Worm (Caenorhabditis elegans) whole organism, midembryonic: Measurements from ENCODE around the gene srh-37.

Experiments used
- T22C8.4 ChIP-seq: fragments of 200-800 bp; sonication (Bioruptor generic); IDR thresholded peaks from 2 replicates; pipeline ENCODE4 v1.3.6; 2022; ENCODE audit warnings: missing genetic modification characterization, missing compliant biosample characterization
- cog-1 ChIP-seq: sonication (generic microtip); optimal IDR thresholded peaks from 2 replicates; lab custom pipeline; 2016; ENCODE audit warnings: missing genetic modification characterization, missing compliant biosample characterization
- flt-1 ChIP-seq: fragments of 200-800 bp; sonication (Bioruptor generic); IDR thresholded peaks from 2 replicates; pipeline ENCODE4 v1.3.6; 2022; ENCODE audit warnings: missing genetic modification characterization, missing compliant biosample characterization
- klf-2 ChIP-seq: fragments of 200-800 bp; sonication (Bioruptor generic); conservative IDR thresholded peaks from 2 replicates; pipeline ENCODE4 v1.3.6; 2022; ENCODE audit warnings: missing genetic modification reagents, missing genetic modification characterization, missing compliant biosample characterization
- med-1 ChIP-seq: sonication (generic microtip); optimal IDR thresholded peaks from 2 replicates; lab custom pipeline; 2017; ENCODE audit warnings: missing genetic modification characterization, mild to moderate bottlenecking, missing compliant biosample characterization, antibody characterized with exemption, missing genetic modification reagents; ENCODE audit not compliant: insufficient read depth
- ref-1 ChIP-seq: fragments of 200-800 bp; sonication (Bioruptor generic); conservative IDR thresholded peaks from 2 replicates; pipeline ENCODE4 v1.3.6; 2022; ENCODE audit warnings: missing genetic modification reagents, missing genetic modification characterization, missing compliant biosample characterization
- tab-1 ChIP-seq: fragments of 200-800 bp; sonication (Bioruptor generic); IDR thresholded peaks from 2 replicates; pipeline ENCODE4 v1.3.6; 2022; ENCODE audit warnings: missing genetic modification characterization, missing compliant biosample characterization
- ztf-23 ChIP-seq: fragments of 200-800 bp; sonication (Bioruptor generic); IDR thresholded peaks from 2 replicates; pipeline ENCODE4 v1.3.6; 2022; ENCODE audit warnings: missing genetic modification reagents, missing genetic modification characterization, missing compliant biosample characterization
- ztf-29 ChIP-seq: fragments of 200-800 bp; sonication (Bioruptor generic); IDR thresholded peaks from 2 replicates; pipeline ENCODE4 v1.3.6; 2022; ENCODE audit warnings: missing genetic modification reagents, missing genetic modification characterization, missing compliant biosample characterization

The srh-37 gene

DNA sequence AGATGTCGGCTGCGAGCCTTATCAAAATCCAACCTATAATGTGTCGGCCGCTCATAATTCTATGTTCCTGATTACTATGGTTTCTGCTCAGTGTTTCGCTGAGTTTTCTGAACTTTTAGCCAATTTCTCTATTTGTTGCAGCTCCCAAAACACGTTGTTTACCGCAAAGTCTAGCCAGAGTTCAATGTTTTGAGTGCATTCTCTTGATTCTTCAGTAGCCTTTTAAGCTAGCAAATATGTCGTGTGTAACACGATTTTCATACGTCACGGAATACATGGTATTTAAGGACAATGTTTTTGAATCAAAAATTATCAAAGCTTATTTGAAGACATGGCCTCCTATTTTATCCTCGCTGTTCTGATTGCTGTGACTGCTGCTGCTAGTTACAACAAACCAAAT is 7.1 kb downstream of the srh-37 start, which contains the start of gene srlf-19:
Gene srlf-19, plus strand, starts transcription at position 301 of the 400 bp plus-strand sequence.
- TF ChIP-seq klf-2 (no peak), flt-1 (GFP tag; lab: Robert Waterston, UW) (no peak), ztf-29 (GFP tag; lab: Robert Waterston, UW) (no peak), ref-1 (GFP tag; lab: Robert Waterston, UW) (no peak)

- no peak for TF ChIP-seq ztf-23 (GFP tag; lab: Robert Waterston, UW)
- TF ChIP-seq ztf-29 (GFP tag; lab: Robert Waterston, UW), result no peak
- no peak for TF ChIP-seq med-1 (GFP tag; lab: Kevin White, UChicago)
- no peak for TF ChIP-seq klf-2
- no peak for TF ChIP-seq flt-1 (GFP tag; lab: Robert Waterston, UW)
- TF ChIP-seq ref-1 (GFP tag; lab: Robert Waterston, UW), result no peak
- TF ChIP-seq cog-1 (tag; lab: Kevin White, UChicago), result no peak
Observed at ce11 chrV:503728-504127, 8.6 kb downstream of the srh-37 start, which contains the start of gene srlf-35. Gene srlf-35 (plus strand): TSS chrV:504028.

DNA sequence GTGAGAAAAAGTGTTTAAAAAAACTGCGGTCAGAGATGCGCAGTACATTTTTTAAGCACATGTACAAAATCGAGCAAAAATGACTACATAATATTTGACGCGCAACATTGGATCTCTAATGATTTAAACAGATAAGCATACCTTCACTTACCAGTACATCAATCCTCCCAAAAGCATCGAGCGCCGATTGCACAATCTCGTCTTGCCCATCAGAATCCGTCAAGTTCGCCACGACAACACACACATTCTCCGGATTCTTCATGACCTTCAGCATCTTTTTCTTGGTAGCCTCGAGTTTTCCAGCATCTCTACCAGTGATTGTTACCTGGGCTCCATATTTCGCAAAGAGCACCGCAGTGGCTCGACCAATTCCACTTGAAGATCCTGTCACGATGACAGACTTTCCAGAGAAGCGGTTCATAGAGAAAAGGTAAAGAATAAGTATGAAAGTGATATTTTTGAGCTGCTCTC is 9.5 kb downstream of the srh-37 start, which contains the start of gene T01G6.10:
Gene T01G6.10, minus strand, starts transcription at position 421 of the 471 bp plus-strand sequence.
- no peak for TF ChIP-seq klf-2
- TF ChIP-seq ztf-29 (GFP tag; lab: Robert Waterston, UW), result no peak
- no peak for TF ChIP-seq flt-1 (GFP tag; lab: Robert Waterston, UW)
- TF ChIP-seq tab-1 (GFP tag; lab: Robert Waterston, UW), result no peak
- no peak for TF ChIP-seq T22C8.4 (GFP tag; lab: Robert Waterston, UW)
- no peak for TF ChIP-seq med-1 (GFP tag; lab: Kevin White, UChicago)
- TF ChIP-seq ztf-23 (GFP tag; lab: Robert Waterston, UW), result no peak
- TF ChIP-seq cog-1 (tag; lab: Kevin White, UChicago), result no peak
- no peak for TF ChIP-seq ref-1 (GFP tag; lab: Robert Waterston, UW)

ce11 chrV:501230-501629 is 11.1 kb downstream of the srh-37 start, which contains the start of gene str-256:
Gene str-256 (minus strand): TSS chrV:501330.
- TF ChIP-seq ref-1 (GFP tag; lab: Robert Waterston, UW) (no peak), T22C8.4 (GFP tag; lab: Robert Waterston, UW) (no peak), klf-2 (no peak), med-1 (GFP tag; lab: Kevin White, UChicago) (no peak), flt-1 (GFP tag; lab: Robert Waterston, UW) (no peak), tab-1 (GFP tag; lab: Robert Waterston, UW) (no peak), ztf-29 (GFP tag; lab: Robert Waterston, UW) (no peak), cog-1 (tag; lab: Kevin White, UChicago) (no peak), ztf-23 (GFP tag; lab: Robert Waterston, UW) (no peak)

DNA sequence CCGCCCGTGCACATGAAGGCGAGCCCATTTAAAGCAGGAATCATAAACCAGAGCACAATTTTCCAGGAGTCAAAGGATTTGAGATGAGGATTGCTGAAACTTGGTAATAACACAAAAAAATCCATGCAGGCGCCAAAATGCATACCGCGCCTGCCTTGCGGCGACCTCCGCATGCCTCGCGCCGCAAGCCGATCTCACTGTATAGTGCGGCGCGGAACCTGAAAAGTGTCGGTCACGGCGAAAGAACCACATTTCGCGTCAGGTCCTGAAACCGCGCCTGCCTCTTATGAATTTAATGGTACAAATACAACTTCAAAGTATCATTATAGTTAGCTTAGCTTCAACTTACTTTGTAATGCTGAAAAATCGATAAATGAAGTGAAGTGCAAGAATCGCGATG is 11.8 kb downstream of the srh-37 start:
- TF ChIP-seq klf-2 (no peak), cog-1 (tag; lab: Kevin White, UChicago) (no peak), T22C8.4 (GFP tag; lab: Robert Waterston, UW) (no peak), ztf-23 (GFP tag; lab: Robert Waterston, UW) (no peak), tab-1 (GFP tag; lab: Robert Waterston, UW) (no peak), flt-1 (GFP tag; lab: Robert Waterston, UW) (no peak), ref-1 (GFP tag; lab: Robert Waterston, UW) (no peak), ztf-29 (GFP tag; lab: Robert Waterston, UW) (no peak), med-1 (GFP tag; lab: Kevin White, UChicago) (no peak)

DNA sequence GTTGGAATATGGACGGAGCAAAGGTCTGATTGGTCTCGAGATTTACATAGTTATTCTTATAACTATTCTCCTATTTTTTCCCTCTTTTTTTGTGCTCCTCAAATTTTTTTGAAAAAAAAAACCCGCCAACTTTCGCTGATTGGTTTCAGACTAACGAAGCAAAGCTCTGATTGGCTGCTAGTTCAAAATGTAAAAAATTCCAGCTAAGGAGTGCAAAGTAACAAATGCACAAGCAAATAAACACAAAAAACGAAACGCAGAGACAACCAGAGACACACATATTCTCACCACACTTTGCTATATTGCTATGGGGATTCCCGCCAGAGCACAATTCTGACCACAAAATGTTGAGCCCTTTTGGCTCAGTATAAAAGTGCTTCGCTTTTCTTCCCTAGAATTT is 14.9 kb downstream of the srh-37 start, which contains the start of gene T01G6.1:
Gene T01G6.1, plus strand, starts transcription at position 301 of the 400 bp plus-strand sequence.
- TF ChIP-seq tab-1 (GFP tag; lab: Robert Waterston, UW) (no peak), med-1 (GFP tag; lab: Kevin White, UChicago) (no peak), ref-1 (GFP tag; lab: Robert Waterston, UW) (no peak), klf-2 (no peak), ztf-23 (GFP tag; lab: Robert Waterston, UW) (no peak), cog-1 (tag; lab: Kevin White, UChicago) (no peak), T22C8.4 (GFP tag; lab: Robert Waterston, UW) (no peak), flt-1 (GFP tag; lab: Robert Waterston, UW) (no peak), ztf-29 (GFP tag; lab: Robert Waterston, UW) (no peak)

DNA sequence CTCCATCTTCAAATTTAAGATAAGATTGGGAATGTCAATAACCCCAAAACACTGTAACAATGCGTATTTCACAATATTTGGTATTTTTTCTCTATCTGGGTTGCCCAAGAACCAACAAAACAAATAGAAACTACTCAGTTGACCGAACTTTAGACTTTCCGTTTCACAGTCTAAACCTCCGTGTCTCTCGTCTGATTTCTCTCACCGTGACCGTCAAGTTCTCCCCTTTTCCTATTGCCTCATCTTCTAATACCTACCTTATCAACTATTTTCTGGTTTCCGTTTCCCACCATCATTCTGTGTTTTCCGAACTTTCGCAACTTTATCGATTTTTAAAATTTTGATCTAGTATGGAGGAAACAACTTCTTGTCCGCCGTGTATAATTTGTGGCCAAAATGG is 18.0 kb downstream of the srh-37 start, which contains the start of gene nhr-131:
Gene nhr-131, plus strand, starts transcription at position 87 of the 400 bp plus-strand sequence.
- no peak for TF ChIP-seq med-1 (GFP tag; lab: Kevin White, UChicago)
- 0 out of 2 replicates have a peak, but pooled peaks have one; percentile 29 for TF ChIP-seq T22C8.4 (GFP tag; lab: Robert Waterston, UW)

- TF ChIP-seq ztf-23 (GFP tag; lab: Robert Waterston, UW) (no peak), tab-1 (GFP tag; lab: Robert Waterston, UW) (no peak), cog-1 (tag; lab: Kevin White, UChicago) (no peak), T22C8.4 (GFP tag; lab: Robert Waterston, UW) (no peak), ref-1 (GFP tag; lab: Robert Waterston, UW) (no peak), flt-1 (GFP tag; lab: Robert Waterston, UW) (no peak), klf-2 (no peak), ztf-29 (GFP tag; lab: Robert Waterston, UW) (no peak), med-1 (GFP tag; lab: Kevin White, UChicago) (no peak)
Observed at ce11 chrV:491432-491831, 20.9 kb downstream of the srh-37 start, which contains the start of gene str-196. Gene str-196 (plus strand): TSS chrV:491732.

DNA sequence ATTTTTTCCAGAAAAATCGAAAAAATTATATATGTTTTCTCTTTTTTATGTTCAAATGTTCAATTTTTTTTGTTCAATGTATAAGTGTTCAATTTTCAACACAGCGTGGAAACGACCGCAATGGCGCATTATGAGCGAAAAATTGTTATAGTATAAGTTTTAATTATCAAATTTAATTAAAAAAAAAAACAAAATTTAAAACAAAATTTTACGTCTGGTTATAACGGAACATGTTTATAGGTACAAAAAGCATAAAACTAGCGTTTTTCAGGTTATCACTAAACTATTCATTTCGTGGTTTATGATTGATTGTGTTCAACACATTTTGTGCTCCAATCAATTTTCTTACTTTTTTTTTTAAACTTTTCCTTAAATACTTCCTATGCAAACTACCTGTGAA is 23.0 kb downstream of the srh-37 start, which contains the start of gene nhr-106:
Gene nhr-106, plus strand, starts transcription at position 301 of the 400 bp plus-strand sequence.
- no peak for TF ChIP-seq klf-2
- no peak for TF ChIP-seq cog-1 (tag; lab: Kevin White, UChicago)
- TF ChIP-seq tab-1 (GFP tag; lab: Robert Waterston, UW), result no peak
- no peak for TF ChIP-seq med-1 (GFP tag; lab: Kevin White, UChicago)
- TF ChIP-seq flt-1 (GFP tag; lab: Robert Waterston, UW), result no peak
